Worm (Caenorhabditis elegans): ENCODE data around the gene Y69F12A.1.
A peak's percentile ranks its signal among the peaks of the same experiment; 100 is the strongest.
"Not testable (repeated sequence)": the region's sequence is repeated elsewhere in the genome, so short reads cannot be mapped to it uniquely, and the experiment has no call there.

Gene Y69F12A.1

ce11 chrIII:7468980-7469379 lies 12.2 kb downstream of the Y69F12A.1 start, which contains the start of gene H14A12.5:
Gene H14A12.5 (minus strand): TSS chrIII:7469080.
- TF ChIP-seq mab-5 (tag; optimal IDR thresholded peaks at IDR 0.05); bed-3 (GFP tag; optimal IDR thresholded peaks at IDR 0.05); unc-62 (GFP tag; optimal IDR thresholded peaks at IDR 0.05): not testable (repeated sequence)

DNA sequence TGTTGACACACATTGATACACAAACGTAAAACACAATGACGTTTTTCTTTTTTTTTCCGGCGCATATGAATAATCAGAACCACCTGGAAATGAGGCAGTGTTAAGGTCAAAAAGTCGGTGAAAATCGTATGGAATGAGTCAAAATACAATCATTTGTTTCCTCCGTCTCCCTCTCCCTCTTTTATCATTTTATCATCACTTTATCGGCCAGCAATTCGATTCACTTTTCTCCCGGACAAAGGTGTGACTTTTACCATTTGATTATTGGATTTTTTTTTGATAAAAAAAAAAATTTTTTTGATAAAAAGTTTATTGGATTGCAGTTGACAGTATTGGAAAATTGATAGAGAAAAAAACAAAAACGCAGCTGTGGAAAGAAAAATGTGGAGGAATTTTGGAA lies 22.2 kb downstream of the Y69F12A.1 start:
- TF ChIP-seq ham-2 (GFP tag; optimal IDR thresholded peaks at IDR 0.05) (no peak), mep-1 (tag; optimal IDR thresholded peaks at IDR 0.05) (no peak), ces-1 (GFP tag; optimal IDR thresholded peaks at IDR 0.05) (no peak), tbx-8 (GFP tag; optimal IDR thresholded peaks at IDR 0.05) (no peak), M03D4.4 (tag; optimal IDR thresholded peaks at IDR 0.05) (no peak), mls-2 (tag; optimal IDR thresholded peaks at IDR 0.05) (no peak), flh-1 (GFP tag; optimal IDR thresholded peaks at IDR 0.05) (no peak), sem-2 (GFP tag; optimal IDR thresholded peaks at IDR 0.05) (no peak), zip-8 (tag; optimal IDR thresholded peaks at IDR 0.05) (no peak), blmp-1 (tag; optimal IDR thresholded peaks at IDR 0.05) (no peak), ceh-39 (tag; optimal IDR thresholded peaks at IDR 0.05) (no peak), nhr-76 (tag; optimal IDR thresholded peaks at IDR 0.05) (no peak), ceh-43 (GFP tag; optimal IDR thresholded peaks at IDR 0.05) (no peak)

- no peak for TF ChIP-seq mab-5 (tag; optimal IDR thresholded peaks at IDR 0.05)
- TF ChIP-seq ztf-11 (tag; optimal IDR thresholded peaks at IDR 0.05), result no peak
- TF ChIP-seq ceh-43 (GFP tag; optimal IDR thresholded peaks at IDR 0.05), result no peak
- TF ChIP-seq unc-120 (tag; optimal IDR thresholded peaks at IDR 0.05; ENCODE audit: poor library complexity, severe bottlenecking), result no peak
- no peak for TF ChIP-seq nhr-237 (tag; optimal IDR thresholded peaks at IDR 0.05)
- TF ChIP-seq pha-4 (tag; optimal IDR thresholded peaks at IDR 0.05), result no peak
- no peak for TF ChIP-seq zip-8 (tag; optimal IDR thresholded peaks at IDR 0.05)
- no peak for TF ChIP-seq nhr-28 (tag; optimal IDR thresholded peaks at IDR 0.05)
- no peak for TF ChIP-seq lsy-2 (tag; optimal IDR thresholded peaks at IDR 0.05)
Observed at ce11 chrIII:7484765-7485164, 28.0 kb downstream of the Y69F12A.1 start.

ce11 chrIII:7488303-7488702 lies 31.6 kb downstream of the Y69F12A.1 start:
- TF ChIP-seq pha-4 (tag; optimal IDR thresholded peaks at IDR 0.05) (no peak), nhr-2 (tag; optimal IDR thresholded peaks at IDR 0.05) (no peak), bed-3 (GFP tag; optimal IDR thresholded peaks at IDR 0.05) (no peak), sem-2 (GFP tag; optimal IDR thresholded peaks at IDR 0.05) (no peak), unc-39 (tag; optimal IDR thresholded peaks at IDR 0.05) (no peak), ham-2 (GFP tag; optimal IDR thresholded peaks at IDR 0.05) (no peak), lsy-2 (tag; optimal IDR thresholded peaks at IDR 0.05) (no peak), nhr-237 (tag; optimal IDR thresholded peaks at IDR 0.05) (no peak), cnd-1 (tag; optimal IDR thresholded peaks at IDR 0.05) (no peak), ceh-39 (tag; optimal IDR thresholded peaks at IDR 0.05) (no peak), ztf-11 (tag; optimal IDR thresholded peaks at IDR 0.05) (no peak), elt-3 (tag; optimal IDR thresholded peaks at IDR 0.05) (no peak), sptf-1 (tag; optimal IDR thresholded peaks at IDR 0.05) (no peak), unc-62 (GFP tag; optimal IDR thresholded peaks at IDR 0.05) (no peak), tbx-8 (GFP tag; optimal IDR thresholded peaks at IDR 0.05) (no peak), hlh-1 (tag; optimal IDR thresholded peaks at IDR 0.05) (no peak), M03D4.4 (tag; optimal IDR thresholded peaks at IDR 0.05) (no peak), elt-1 (tag; optimal IDR thresholded peaks at IDR 0.05; ENCODE audit: borderline replicate concordance, insufficient read depth) (no peak), blmp-1 (tag; optimal IDR thresholded peaks at IDR 0.05) (no peak), ces-1 (GFP tag; optimal IDR thresholded peaks at IDR 0.05) (no peak)

DNA sequence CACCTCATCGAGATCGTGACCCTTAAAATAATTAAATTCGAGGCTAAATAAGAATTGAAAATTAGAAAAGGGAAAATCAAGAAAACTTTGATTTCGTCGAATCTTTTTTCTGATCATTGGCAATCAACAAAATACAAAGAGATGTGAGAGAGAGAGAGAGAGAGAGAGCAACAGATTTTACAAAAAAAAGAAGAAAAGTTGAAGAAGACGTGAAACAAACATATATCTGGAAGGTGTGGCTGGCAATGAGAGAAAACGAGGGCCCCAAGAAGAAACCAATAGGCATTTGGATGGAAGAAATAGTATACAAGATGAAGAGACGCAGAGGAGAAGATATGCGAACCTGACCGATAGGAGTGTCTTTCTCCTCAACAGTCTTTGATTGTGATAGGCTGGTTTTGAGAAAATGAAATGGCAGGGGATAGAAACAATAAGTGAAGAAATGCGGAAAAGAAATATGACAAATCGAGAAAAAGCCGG lies 32.4 kb downstream of the Y69F12A.1 start, which contains the start of gene mup-4:
mup-4 (minus strand) TSS at position 51 of the 480 bp plus-strand sequence.
- TF ChIP-seq ceh-39 (tag; optimal IDR thresholded peaks at IDR 0.05) (no peak), sptf-1 (tag; optimal IDR thresholded peaks at IDR 0.05) (no peak), pha-4 (tag; optimal IDR thresholded peaks at IDR 0.05) (no peak), bed-3 (GFP tag; optimal IDR thresholded peaks at IDR 0.05) (no peak), elt-3 (tag; optimal IDR thresholded peaks at IDR 0.05) (no peak), lsy-2 (tag; optimal IDR thresholded peaks at IDR 0.05) (no peak), nhr-2 (tag; optimal IDR thresholded peaks at IDR 0.05) (no peak), sem-2 (GFP tag; optimal IDR thresholded peaks at IDR 0.05) (no peak)

- TF ChIP-seq nhr-28 (tag; optimal IDR thresholded peaks at IDR 0.05), result no peak
- no peak for TF ChIP-seq elt-3 (tag; optimal IDR thresholded peaks at IDR 0.05)
- no peak for TF ChIP-seq bed-3 (GFP tag; optimal IDR thresholded peaks at IDR 0.05)
- no peak for TF ChIP-seq blmp-1 (tag; optimal IDR thresholded peaks at IDR 0.05)
- TF ChIP-seq sem-2 (GFP tag; optimal IDR thresholded peaks at IDR 0.05), result no peak
- TF ChIP-seq drap-1 (GFP tag; optimal IDR thresholded peaks at IDR 0.05), result no peak
- peak; percentile 48 for TF ChIP-seq zip-8 (tag; optimal IDR thresholded peaks at IDR 0.05)
Observed at ce11 chrIII:7490061-7490460, 33.3 kb downstream of the Y69F12A.1 start.
